Fruit fly (Drosophila melanogaster): Measurements from ENCODE around the gene Myo95E.

The Myo95E gene

DNA sequence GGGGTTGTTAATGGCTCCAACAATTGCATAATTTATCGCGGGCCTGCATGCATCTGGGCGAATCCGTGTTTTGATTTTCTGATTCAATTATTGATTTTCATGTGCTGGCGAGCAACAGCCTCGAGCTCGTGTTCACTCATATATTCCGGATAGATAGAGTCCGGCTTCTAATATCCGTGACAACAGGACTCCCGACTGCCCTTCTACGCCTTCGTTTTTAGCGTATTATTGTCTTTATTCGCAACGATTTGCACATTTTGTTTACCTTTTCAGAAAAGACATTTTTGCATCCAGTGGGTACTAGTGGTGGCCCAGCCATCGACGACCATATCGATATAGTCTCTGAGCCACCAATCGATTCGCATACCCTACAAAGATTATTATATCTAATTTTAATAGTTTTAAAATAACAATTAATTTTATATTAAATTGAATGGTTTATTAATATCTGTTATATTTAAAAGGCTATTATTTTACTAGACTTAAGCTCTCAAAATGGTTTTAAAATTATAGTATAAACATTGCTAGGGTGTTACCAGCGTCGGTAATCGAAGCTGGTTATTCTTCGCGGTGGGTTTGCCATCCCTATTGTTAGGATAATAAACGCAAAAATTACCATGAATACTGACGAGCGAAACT is at the start of gene Myo95E, which contains the start of gene TBC1d7:
Gene Myo95E, minus strand, starts transcription at position 326 of the 639 bp plus-strand sequence.
Gene TBC1d7, plus strand, starts transcription at position 555 of the 639 bp plus-strand sequence.
- TF ChIP-seq tj (GFP tag; optimal IDR thresholded peaks at IDR 0.05) = peak; percentile 50
- TF ChIP-seq Crg-1 (GFP tag; optimal IDR thresholded peaks at IDR 0.05) = peak; percentile 45
- peak; percentile 91 for TF ChIP-seq CG12768 (GFP tag; optimal IDR thresholded peaks at IDR 0.05)
- TF ChIP-seq Clk (GFP tag; optimal IDR thresholded peaks at IDR 0.05) = peak; percentile 38
- TF ChIP-seq CG14711 (tag; optimal IDR thresholded peaks at IDR 0.05) = peak; percentile 90
- TF ChIP-seq CG11617 (GFP tag; optimal IDR thresholded peaks at IDR 0.05) = peak; percentile 86
- TF ChIP-seq CG7045 (GFP tag; optimal IDR thresholded peaks at IDR 0.05) = peak; percentile 83
- TF ChIP-seq CG5204 (GFP tag; optimal IDR thresholded peaks at IDR 0.05) = no peak
- no peak for TF ChIP-seq cnc (optimal IDR thresholded peaks at IDR 0.05)
- peak; percentile 91 for TF ChIP-seq CG33017 (tag; optimal IDR thresholded peaks at IDR 0.05)
- TF ChIP-seq cic (GFP tag; optimal IDR thresholded peaks at IDR 0.05) = peak; percentile 34
- peak; percentile 94 for TF ChIP-seq CG7101 (tag; optimal IDR thresholded peaks at IDR 0.05)
- peak; percentile 88 for TF ChIP-seq bab1 (GFP tag; optimal IDR thresholded peaks at IDR 0.05)
- TF ChIP-seq toe (GFP tag; optimal IDR thresholded peaks at IDR 0.05) = no peak
- TF ChIP-seq pad (GFP tag; optimal IDR thresholded peaks at IDR 0.05) = peak; percentile 82
- no peak for TF ChIP-seq Hr96 (GFP tag; optimal IDR thresholded peaks at IDR 0.05)
- peak; percentile 17 for TF ChIP-seq ovo (GFP tag; optimal IDR thresholded peaks at IDR 0.05)
- TF ChIP-seq kay (GFP tag; ENCODE audit: borderline replicate concordance) = no peak
- TF ChIP-seq CG1620 (GFP tag; optimal IDR thresholded peaks at IDR 0.05) = peak; percentile 57
- TF ChIP-seq Mnt (GFP tag; optimal IDR thresholded peaks at IDR 0.05) = peak; percentile 75

DNA sequence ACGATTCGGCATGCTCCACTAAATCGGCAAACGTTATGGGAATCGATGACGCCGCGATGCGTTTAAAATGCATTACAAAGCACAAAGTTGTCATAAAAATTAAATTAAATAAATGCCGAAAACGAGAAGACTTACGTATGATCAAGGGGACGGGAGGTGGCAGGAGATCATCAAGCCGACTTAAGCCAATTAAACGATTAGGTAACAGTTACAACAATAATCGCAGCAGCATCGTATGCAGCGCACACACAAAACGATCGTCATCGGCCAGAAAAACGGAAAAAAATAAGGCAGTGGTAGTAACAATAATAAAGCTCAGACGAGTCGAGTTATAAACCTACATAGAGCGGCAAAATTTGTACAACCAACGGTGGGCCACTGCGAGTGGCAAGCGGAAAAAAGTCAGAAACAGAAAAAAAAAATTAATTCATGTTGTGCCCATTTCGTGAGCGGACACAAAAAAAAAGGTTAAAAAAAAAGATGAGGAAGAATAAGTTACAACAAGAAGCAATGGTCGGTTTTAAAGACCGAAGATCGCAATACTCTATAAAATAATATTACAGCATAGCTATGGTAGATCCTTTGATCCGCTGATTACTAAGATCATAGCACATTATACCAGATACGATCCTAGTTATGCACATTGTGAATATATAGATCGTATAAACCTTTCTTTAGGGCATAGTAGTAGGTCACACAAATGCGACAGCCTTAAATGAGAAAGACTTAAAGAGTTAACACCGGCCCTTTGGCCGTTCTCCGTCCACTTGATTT is 45.2 kb upstream of the Myo95E start:
- TF ChIP-seq CG12768 (GFP tag; optimal IDR thresholded peaks at IDR 0.05) (no peak), tj (GFP tag; optimal IDR thresholded peaks at IDR 0.05) (peak; percentile 76)

dm6 chr3R:24205935-24206334 is 44.6 kb upstream of the Myo95E start:
- TF ChIP-seq CG7101 (tag; optimal IDR thresholded peaks at IDR 0.05) = no peak
- TF ChIP-seq CG1620 (GFP tag; optimal IDR thresholded peaks at IDR 0.05) = no peak
- TF ChIP-seq Crg-1 (GFP tag; optimal IDR thresholded peaks at IDR 0.05) = no peak
- no peak for TF ChIP-seq Hr96 (GFP tag; optimal IDR thresholded peaks at IDR 0.05)
- no peak for TF ChIP-seq toe (GFP tag; optimal IDR thresholded peaks at IDR 0.05)
- no peak for TF ChIP-seq ovo (GFP tag; optimal IDR thresholded peaks at IDR 0.05)
- TF ChIP-seq bab1 (GFP tag; optimal IDR thresholded peaks at IDR 0.05) = no peak
- no peak for TF ChIP-seq CG5204 (GFP tag; optimal IDR thresholded peaks at IDR 0.05)
- TF ChIP-seq kay (GFP tag; ENCODE audit: borderline replicate concordance) = no peak
- TF ChIP-seq cic (GFP tag; optimal IDR thresholded peaks at IDR 0.05) = no peak
- TF ChIP-seq cnc (optimal IDR thresholded peaks at IDR 0.05) = no peak
- no peak for TF ChIP-seq CG11617 (GFP tag; optimal IDR thresholded peaks at IDR 0.05)
- TF ChIP-seq pad (GFP tag; optimal IDR thresholded peaks at IDR 0.05) = no peak
- TF ChIP-seq tj (GFP tag; optimal IDR thresholded peaks at IDR 0.05) = no peak
- no peak for TF ChIP-seq Mnt (GFP tag; optimal IDR thresholded peaks at IDR 0.05)
- no peak for TF ChIP-seq CG7045 (GFP tag; optimal IDR thresholded peaks at IDR 0.05)
- TF ChIP-seq CG14711 (tag; optimal IDR thresholded peaks at IDR 0.05) = no peak
- no peak for TF ChIP-seq Clk (GFP tag; optimal IDR thresholded peaks at IDR 0.05)

- no peak for TF ChIP-seq toe (GFP tag; optimal IDR thresholded peaks at IDR 0.05)
- TF ChIP-seq cnc (optimal IDR thresholded peaks at IDR 0.05) = peak in 1 of 2 experiments; percentile 13
- no peak for TF ChIP-seq CG33017 (tag; optimal IDR thresholded peaks at IDR 0.05)
- no peak for TF ChIP-seq ovo (GFP tag; optimal IDR thresholded peaks at IDR 0.05)
- no peak for TF ChIP-seq pad (GFP tag; optimal IDR thresholded peaks at IDR 0.05)
- peak; percentile 7 for TF ChIP-seq tj (GFP tag; optimal IDR thresholded peaks at IDR 0.05)
Measured at dm6 chr3R:24205234-24205894, 44.1 kb upstream of the Myo95E start.

dm6 chr3R:24204022-24204421 is 42.7 kb upstream of the Myo95E start:
- TF ChIP-seq pad (GFP tag; optimal IDR thresholded peaks at IDR 0.05) (no peak), tj (GFP tag; optimal IDR thresholded peaks at IDR 0.05) (no peak), CG7045 (GFP tag; optimal IDR thresholded peaks at IDR 0.05) (no peak), toe (GFP tag; optimal IDR thresholded peaks at IDR 0.05) (no peak), CG7101 (tag; optimal IDR thresholded peaks at IDR 0.05) (no peak), CG5204 (GFP tag; optimal IDR thresholded peaks at IDR 0.05) (no peak), cnc (optimal IDR thresholded peaks at IDR 0.05) (no peak), ovo (GFP tag; optimal IDR thresholded peaks at IDR 0.05) (no peak), Clk (GFP tag; optimal IDR thresholded peaks at IDR 0.05) (no peak), CG1620 (GFP tag; optimal IDR thresholded peaks at IDR 0.05) (no peak), kay (GFP tag; ENCODE audit: borderline replicate concordance) (no peak), Crg-1 (GFP tag; optimal IDR thresholded peaks at IDR 0.05) (no peak)

DNA sequence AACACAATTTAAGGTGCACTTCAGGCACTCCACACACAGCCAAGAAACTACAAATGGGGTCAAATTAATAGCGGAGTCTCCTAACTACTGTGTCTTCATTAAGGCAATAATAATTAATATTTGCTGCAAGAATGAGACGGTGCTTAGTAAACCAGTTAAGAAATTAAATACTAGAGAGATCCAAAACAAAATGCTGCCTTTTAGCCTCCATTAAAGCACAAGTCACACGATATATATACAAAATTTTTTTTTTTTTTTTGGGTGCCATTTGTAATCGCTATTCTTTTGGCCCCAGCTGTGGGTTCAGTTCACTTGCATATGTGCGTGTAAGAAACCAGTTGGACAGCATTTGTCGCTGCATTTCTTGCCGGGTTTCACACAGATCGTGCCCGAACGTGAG is 42.1 kb upstream of the Myo95E start:
- no peak for TF ChIP-seq bab1 (GFP tag; optimal IDR thresholded peaks at IDR 0.05)
- TF ChIP-seq Mnt (GFP tag; optimal IDR thresholded peaks at IDR 0.05) = no peak
- TF ChIP-seq ovo (GFP tag; optimal IDR thresholded peaks at IDR 0.05) = no peak
- no peak for TF ChIP-seq CG14711 (tag; optimal IDR thresholded peaks at IDR 0.05)
- TF ChIP-seq CG5204 (GFP tag; optimal IDR thresholded peaks at IDR 0.05) = no peak
- TF ChIP-seq Hr96 (GFP tag; optimal IDR thresholded peaks at IDR 0.05) = no peak

Data from whole organism, adult.